Fruit fly (Drosophila melanogaster) whole organism, embryonic: ENCODE measurements around the gene Pbgs.

ENCODE experiments used
- CG12071 ChIP-seq: fragments of 200-800 bp; sonication (Bioruptor generic); optimal IDR thresholded peaks from 3 replicates; lab custom pipeline; 2018; ENCODE audit warnings: missing biosample characterization, mild to moderate bottlenecking, missing genetic modification characterization
- CG12391 ChIP-seq: fragments of 200-800 bp; sonication (Bioruptor generic); optimal IDR thresholded peaks from 3 replicates; lab custom pipeline; 2018; ENCODE audit warnings: missing biosample characterization, mild to moderate bottlenecking, missing genetic modification characterization, moderate library complexity
- CG17829 ChIP-seq: fragments of 200-800 bp; optimal IDR thresholded peaks from 2 replicates; lab custom pipeline; 2019; ENCODE audit warnings: missing biosample characterization, mild to moderate bottlenecking, missing genetic modification characterization, moderate library complexity
- CG18262 ChIP-seq: fragments of 200-800 bp; optimal IDR thresholded peaks from 3 replicates; lab custom pipeline; 2019; ENCODE audit warnings: missing biosample characterization, mild to moderate bottlenecking, missing genetic modification characterization, moderate library complexity
- CG2116 ChIP-seq: fragments of 200-800 bp; sonication (Bioruptor generic); optimal IDR thresholded peaks from 3 replicates; lab custom pipeline; 2018; ENCODE audit warnings: missing biosample characterization, mild to moderate bottlenecking, missing genetic modification characterization
- CG2202 ChIP-seq: fragments of 200-800 bp; sonication (Bioruptor generic); optimal IDR thresholded peaks from 2 replicates; lab custom pipeline; 2018; ENCODE audit warnings: missing biosample characterization, mild to moderate bottlenecking, missing genetic modification characterization
- CG31365 ChIP-seq: fragments of 200-800 bp; sonication (Bioruptor generic); optimal IDR thresholded peaks from 2 replicates; lab custom pipeline; 2018; ENCODE audit warnings: missing biosample characterization, mild to moderate bottlenecking, missing genetic modification characterization
- CG31441 ChIP-seq: fragments of 200-800 bp; sonication (Bioruptor generic); IDR thresholded peaks from 2 replicates; pipeline ENCODE4 v1.3.6; 2022; ENCODE audit warnings: missing biosample characterization, missing genetic modification characterization
- CG32767 ChIP-seq: fragments of 200-800 bp; sonication (Bioruptor generic); IDR thresholded peaks from 2 replicates; pipeline ENCODE4 v1.3.6; 2022; ENCODE audit warnings: missing biosample characterization, missing genetic modification characterization
- CG4328 ChIP-seq: fragments of 200-800 bp; sonication (Bioruptor generic); optimal IDR thresholded peaks from 3 replicates; lab custom pipeline; 2017; ENCODE audit warnings: missing biosample characterization, missing genetic modification reagents, missing genetic modification characterization
- CG4730 ChIP-seq: fragments of 200-800 bp; sonication (Bioruptor generic); IDR thresholded peaks from 2 replicates; pipeline ENCODE4 v1.3.6; 2022; ENCODE audit warnings: missing biosample characterization, missing genetic modification characterization
- CG6683 ChIP-seq: fragments of 200-800 bp; sonication (Bioruptor generic); optimal IDR thresholded peaks from 2 replicates; lab custom pipeline; 2017; ENCODE audit warnings: missing biosample characterization, mild to moderate bottlenecking, missing genetic modification characterization, missing genetic modification reagents
- CG7357 ChIP-seq: fragments of 200-800 bp; sonication (Bioruptor generic); IDR thresholded peaks from 3 replicates; pipeline ENCODE4 v1.3.6; 2022; ENCODE audit warnings: missing biosample characterization, missing genetic modification characterization
- CG7786 ChIP-seq: fragments of 200-800 bp; sonication (Bioruptor generic); optimal IDR thresholded peaks from 2 replicates; lab custom pipeline; 2016; ENCODE audit warnings: missing biosample characterization, missing genetic modification characterization
- CG7928 ChIP-seq: fragments of 200-800 bp; sonication (Bioruptor generic); optimal IDR thresholded peaks from 2 replicates; lab custom pipeline; 2017; ENCODE audit warnings: missing biosample characterization, mild to moderate bottlenecking, missing genetic modification characterization
- CG8765 ChIP-seq: fragments of 200-800 bp; sonication (Bioruptor generic); IDR thresholded peaks from 2 replicates; pipeline ENCODE4 v1.3.6; 2022; ENCODE audit warnings: missing biosample characterization, missing genetic modification characterization
- CG8924 ChIP-seq: fragments of 200-800 bp; optimal IDR thresholded peaks from 3 replicates; lab custom pipeline; 2019; ENCODE audit warnings: missing biosample characterization, mild to moderate bottlenecking, missing genetic modification characterization, moderate library complexity
- Deaf1 ChIP-seq: fragments of 200-800 bp; optimal IDR thresholded peaks from 3 replicates; lab custom pipeline; 2019; ENCODE audit warnings: missing biosample characterization, mild to moderate bottlenecking, missing genetic modification characterization, moderate library complexity
- Dll ChIP-seq: fragments of 200-800 bp; sonication (Bioruptor generic); IDR thresholded peaks from 4 replicates; pipeline ENCODE4 v1.3.6; 2022; ENCODE audit warnings: missing biosample characterization, missing genetic modification characterization; ENCODE audit not compliant: partially characterized antibody
- Drgx ChIP-seq: fragments of 200-800 bp; sonication (Bioruptor generic); IDR thresholded peaks from 2 replicates; pipeline ENCODE4 v1.3.6; 2022; ENCODE audit warnings: missing biosample characterization, missing genetic modification characterization
- Fer3 ChIP-seq: fragments of 200-800 bp; sonication (Bioruptor generic); optimal IDR thresholded peaks from 2 replicates; lab custom pipeline; 2018; ENCODE audit warnings: missing biosample characterization, mild to moderate bottlenecking, missing genetic modification characterization, moderate library complexity
- GATAe ChIP-seq: fragments of 200-800 bp; sonication (Bioruptor generic); conservative IDR thresholded peaks from 2 replicates; pipeline ENCODE4 v1.3.6; 2022; ENCODE audit warnings: missing biosample characterization, missing genetic modification characterization
- HLH3B ChIP-seq: fragments of 200-800 bp; sonication (Bioruptor generic); IDR thresholded peaks from 2 replicates; pipeline ENCODE4 v1.3.6; 2022; ENCODE audit warnings: missing biosample characterization, missing genetic modification characterization
- Mes4 ChIP-seq: fragments of 200-800 bp; sonication (Bioruptor generic); optimal IDR thresholded peaks from 2 replicates; lab custom pipeline; 2016; ENCODE audit warnings: missing biosample characterization, missing genetic modification characterization
- NC2β ChIP-seq: fragments of 200-800 bp; sonication (Bioruptor generic); optimal IDR thresholded peaks from 2 replicates; lab custom pipeline; 2016; ENCODE audit warnings: missing biosample characterization, missing genetic modification characterization
- Nf-YB ChIP-seq: fragments of 200-800 bp; sonication (Bioruptor generic); optimal IDR thresholded peaks from 3 replicates; lab custom pipeline; 2019; ENCODE audit warnings: missing biosample characterization, mild to moderate bottlenecking, missing genetic modification characterization, moderate library complexity
- NfI ChIP-seq: fragments of 200-800 bp; sonication (Bioruptor generic); optimal IDR thresholded peaks from 3 replicates; lab custom pipeline; 2018; ENCODE audit warnings: missing biosample characterization, mild to moderate bottlenecking, missing genetic modification characterization, moderate library complexity
- Optix ChIP-seq: fragments of 200-800 bp; sonication (Bioruptor generic); IDR thresholded peaks from 3 replicates; pipeline ENCODE4 v1.3.6; 2022; ENCODE audit warnings: missing biosample characterization, missing genetic modification characterization
- Spps ChIP-seq: fragments of 200-800 bp; sonication (Bioruptor generic); optimal IDR thresholded peaks from 2 replicates; lab custom pipeline; 2018; ENCODE audit warnings: missing biosample characterization, mild to moderate bottlenecking, missing genetic modification characterization
- Sry-δ ChIP-seq: fragments of 200-800 bp; sonication (Bioruptor generic); optimal IDR thresholded peaks from 2 replicates; lab custom pipeline; 2016; ENCODE audit warnings: missing biosample characterization, missing genetic modification characterization
- Usf ChIP-seq: fragments of 200-800 bp; sonication (Bioruptor generic); optimal IDR thresholded peaks from 2 replicates; lab custom pipeline; 2017; ENCODE audit warnings: missing genotype, missing biosample characterization, missing genetic modification characterization
- ara ChIP-seq: fragments of 200-800 bp; sonication (Bioruptor generic); IDR thresholded peaks from 2 replicates; pipeline ENCODE4 v1.3.6; 2022; ENCODE audit warnings: missing biosample characterization, missing genetic modification characterization
- bsh ChIP-seq, 2 experiments: fragments of 200-800 bp; sonication (Bioruptor generic); optimal IDR thresholded peaks; 2 replicates each; lab custom pipeline; 2017 to 2018; ENCODE audit warnings: mild to moderate bottlenecking in 2 of 2, missing biosample characterization in 2 of 2, missing genetic modification characterization in 2 of 2, moderate library complexity in 1 of 2
- cg ChIP-seq: fragments of 200-800 bp; sonication (Bioruptor generic); optimal IDR thresholded peaks from 3 replicates; lab custom pipeline; 2019; ENCODE audit warnings: missing biosample characterization, mild to moderate bottlenecking, missing genetic modification characterization, moderate library complexity
- croc ChIP-seq: fragments of 200-800 bp; sonication (Bioruptor generic); conservative IDR thresholded peaks from 3 replicates; pipeline ENCODE4 v1.3.6; 2022; ENCODE audit warnings: missing biosample characterization, missing genetic modification characterization
- dan ChIP-seq: fragments of 200-800 bp; sonication (Bioruptor generic); IDR thresholded peaks from 2 replicates; pipeline ENCODE4 v1.3.6; 2022; ENCODE audit warnings: missing biosample characterization, missing genetic modification characterization
- gfzf ChIP-seq: fragments of 200-800 bp; sonication (Bioruptor generic); optimal IDR thresholded peaks from 2 replicates; lab custom pipeline; 2016; ENCODE audit warnings: missing biosample characterization, mild to moderate bottlenecking, missing genetic modification characterization, moderate library complexity
- kay ChIP-seq: fragments of 200-800 bp; sonication (Bioruptor generic); optimal IDR thresholded peaks from 2 replicates; lab custom pipeline; 2016; ENCODE audit warnings: missing biosample characterization, missing genetic modification characterization
- ken ChIP-seq: fragments of 200-800 bp; sonication (Bioruptor generic); IDR thresholded peaks from 3 replicates; pipeline ENCODE4 v1.3.6; 2022; ENCODE audit warnings: missing biosample characterization, missing genetic modification characterization
- nerfin-1 ChIP-seq: fragments of 200-800 bp; sonication (Bioruptor generic); optimal IDR thresholded peaks from 3 replicates; lab custom pipeline; 2019; ENCODE audit warnings: missing biosample characterization, mild to moderate bottlenecking, missing genetic modification characterization, moderate library complexity
- nerfin-2 ChIP-seq: fragments of 200-800 bp; sonication (Bioruptor generic); IDR thresholded peaks from 2 replicates; pipeline ENCODE4 v1.3.6; 2022; ENCODE audit warnings: missing biosample characterization, missing genetic modification characterization; ENCODE audit not compliant: partially characterized antibody
- pita ChIP-seq: fragments of 200-800 bp; sonication (Bioruptor generic); optimal IDR thresholded peaks from 2 replicates; lab custom pipeline; 2017; ENCODE audit warnings: missing biosample characterization, mild to moderate bottlenecking, missing genetic modification characterization
- pros ChIP-seq: fragments of 200-800 bp; sonication (Bioruptor generic); optimal IDR thresholded peaks from 3 replicates; lab custom pipeline; 2019; ENCODE audit warnings: missing biosample characterization, mild to moderate bottlenecking, missing genetic modification characterization, moderate library complexity
- scrt ChIP-seq: fragments of 200-800 bp; sonication (Bioruptor generic); optimal IDR thresholded peaks from 2 replicates; lab custom pipeline; 2018; ENCODE audit warnings: missing biosample characterization, mild to moderate bottlenecking, missing genetic modification characterization, moderate library complexity
- sd ChIP-seq: fragments of 200-800 bp; sonication (Bioruptor generic); optimal IDR thresholded peaks from 3 replicates; lab custom pipeline; 2018; ENCODE audit warnings: missing biosample characterization, mild to moderate bottlenecking, missing genetic modification characterization, moderate library complexity
- slou ChIP-seq: fragments of 200-800 bp; sonication (Bioruptor generic); optimal IDR thresholded peaks from 3 replicates; lab custom pipeline; 2016; ENCODE audit warnings: missing biosample characterization, missing genetic modification characterization
- so ChIP-seq: fragments of 200-800 bp; sonication (Bioruptor generic); IDR thresholded peaks from 3 replicates; pipeline ENCODE4 v1.3.6; 2022; ENCODE audit warnings: missing biosample characterization, missing genetic modification characterization
- tio ChIP-seq: fragments of 200-800 bp; sonication (Bioruptor generic); optimal IDR thresholded peaks from 2 replicates; lab custom pipeline; 2017; ENCODE audit warnings: missing biosample characterization, missing genetic modification characterization, inconsistent platforms

The Pbgs gene

DNA sequence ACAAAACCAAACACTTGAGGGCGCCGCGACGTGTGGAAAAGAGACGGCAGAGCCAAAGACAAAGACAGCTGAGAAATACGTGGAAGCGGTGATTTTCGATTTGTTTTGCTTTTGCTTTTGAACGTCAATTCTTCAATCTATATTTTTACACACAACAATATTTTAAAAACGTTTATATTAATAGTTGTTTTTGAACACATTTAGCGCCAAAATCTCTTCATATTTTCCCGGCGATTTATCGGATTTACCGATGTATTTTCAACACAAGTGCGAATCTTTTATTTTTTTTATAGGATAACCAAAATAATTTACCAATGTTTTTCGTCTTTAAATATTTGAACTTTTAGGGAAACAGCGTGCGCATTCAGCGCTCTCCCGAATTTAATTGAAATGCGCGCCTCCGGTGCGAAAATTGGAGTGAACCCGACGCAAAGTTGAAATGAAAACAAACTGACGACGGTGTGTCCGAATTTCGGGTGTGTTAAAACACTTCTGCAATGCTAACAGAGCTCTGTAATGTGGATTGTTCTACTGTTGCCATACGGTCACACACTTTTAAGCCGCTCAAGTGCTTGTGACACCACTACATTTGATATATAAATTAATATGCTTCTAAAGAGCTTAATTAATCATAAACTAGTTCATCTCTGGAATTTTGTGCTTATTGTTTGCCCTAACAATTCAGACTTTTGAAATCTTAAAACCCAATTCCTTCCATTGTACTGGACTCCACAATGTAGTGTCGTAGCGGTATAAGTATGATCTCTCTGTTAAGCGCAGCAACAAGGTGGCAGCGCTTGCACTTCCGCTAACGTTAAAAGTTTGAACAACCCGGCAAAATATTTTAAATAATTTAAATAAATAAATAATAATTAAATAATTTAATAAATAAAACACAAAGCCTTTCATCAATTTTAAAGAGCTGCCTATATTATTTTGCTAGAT is 4.5 kb downstream of the Pbgs start, which contains the start of gene app (continued):
- TF ChIP-seq so (GFP tag; lab: Robert Waterston, UW), result peak; percentile 93
- TF ChIP-seq bsh (GFP tag; optimal IDR thresholded peaks at IDR 0.05; lab: Kevin White, UChicago), result peak; percentile 63 to 83
- TF ChIP-seq croc (GFP tag; lab: Robert Waterston, UW), result peak; percentile 81
- peak; percentile 83 for TF ChIP-seq tio (GFP tag; lab: Kevin White, UChicago)
- peak; percentile 75 for TF ChIP-seq Mes4
- TF ChIP-seq nerfin-1, result peak; percentile 71
- TF ChIP-seq NfI (GFP tag; lab: Kevin White, UChicago), result peak; percentile 95
- peak; percentile 55 for TF ChIP-seq CG6683
- TF ChIP-seq CG7928 (GFP tag; lab: Kevin White, UChicago), result peak; percentile 31
- peak; percentile 84 for TF ChIP-seq CG17829 (tag; lab: Kevin White, UChicago)
- TF ChIP-seq CG7357 (GFP tag; lab: Robert Waterston, UW), result peak; percentile 84
- peak; percentile 84 for TF ChIP-seq CG4730 (GFP tag; lab: Robert Waterston, UW)
- peak; percentile 72 for TF ChIP-seq CG2202
- peak; percentile 92 for TF ChIP-seq Optix
- peak; percentile 34; the same call in 1 of the 2 replicates for TF ChIP-seq GATAe (GFP tag; lab: Robert Waterston, UW)
- peak; percentile 25 for TF ChIP-seq kay
- no peak for TF ChIP-seq pita (GFP tag; lab: Kevin White, UChicago)
- peak; percentile 83 for TF ChIP-seq cg
- peak; percentile 95 for TF ChIP-seq ken
- peak; percentile 95 for TF ChIP-seq ara (GFP tag; lab: Robert Waterston, UW)
- peak; percentile 94 for TF ChIP-seq CG4328 (GFP tag; lab: Kevin White, UChicago)
- peak; percentile 24 for TF ChIP-seq Spps
- TF ChIP-seq Deaf1 (tag; lab: Kevin White, UChicago), result peak; percentile 70
- peak; percentile 79 for TF ChIP-seq Usf (GFP tag; lab: Kevin White, UChicago)
- TF ChIP-seq sd (tag; lab: Kevin White, UChicago), result peak; percentile 0
- TF ChIP-seq NC2β (GFP tag; lab: Kevin White, UChicago), result peak; percentile 71
- TF ChIP-seq pros, result peak; percentile 2
- no peak for TF ChIP-seq dan
- no peak for TF ChIP-seq slou (GFP tag; lab: Kevin White, UChicago)
- TF ChIP-seq Dll, result no peak
- peak; percentile 89 for TF ChIP-seq CG18262 (tag; lab: Kevin White, UChicago)
- TF ChIP-seq Drgx, result peak; percentile 93
- TF ChIP-seq CG31441 (GFP tag; lab: Robert Waterston, UW), result peak; percentile 86
- TF ChIP-seq nerfin-2 (GFP tag; lab: Robert Waterston, UW), result no peak
- TF ChIP-seq scrt (GFP tag; lab: Kevin White, UChicago), result peak; percentile 80
- TF ChIP-seq CG8765, result no peak; the same call in none of the 2 replicates
- peak; percentile 66 for TF ChIP-seq gfzf (GFP tag; lab: Kevin White, UChicago)
- TF ChIP-seq CG8924 (tag; lab: Kevin White, UChicago), result peak; percentile 75
- TF ChIP-seq Nf-YB (GFP tag; lab: Kevin White, UChicago), result peak; percentile 53
- TF ChIP-seq Sry-δ, result peak; percentile 28
- peak; percentile 87 for TF ChIP-seq CG12391 (tag; lab: Kevin White, UChicago)
- TF ChIP-seq HLH3B, result peak; percentile 94
- TF ChIP-seq CG7786 (GFP tag; lab: Kevin White, UChicago), result peak; percentile 78
- TF ChIP-seq CG32767, result peak; percentile 91
- TF ChIP-seq Fer3 (tag; lab: Kevin White, UChicago), result peak; percentile 89
- peak; percentile 70 for TF ChIP-seq CG31365
- peak; percentile 78 for TF ChIP-seq CG2116 (GFP tag; lab: Kevin White, UChicago)
- peak; percentile 87 for TF ChIP-seq CG12071 (GFP tag; lab: Kevin White, UChicago)
